Worm (Caenorhabditis elegans): ENCODE measurements around the gene srx-95.

The srx-95 gene

ce11 chrII:6712177-6712981 is 42.2 kb downstream of the srx-95 start, which contains the start of the genes dpy-10 and T14B4.19:
TSS of gene dpy-10 (minus strand) at chrII:6712227.
TSS of gene T14B4.19 (minus strand) at chrII:6712931.
- TF ChIP-seq blmp-1 (tag; optimal IDR thresholded peaks at IDR 0.05) (peak; percentile 99), unc-86 (tag; optimal IDR thresholded peaks at IDR 0.05) (no peak), nhr-20 (tag; optimal IDR thresholded peaks at IDR 0.05) (no peak), elt-3 (tag; optimal IDR thresholded peaks at IDR 0.05) (peak in 2 of 6 experiments; percentile 87 to 98), ztf-11 (tag; optimal IDR thresholded peaks at IDR 0.05) (no peak), efl-1 (optimal IDR thresholded peaks at IDR 0.05) (no peak), efl-1 (GFP tag; optimal IDR thresholded peaks at IDR 0.05 in 1 of 2) (no peak), nhr-47 (tag; optimal IDR thresholded peaks at IDR 0.05) (no peak), aly-2 (tag; optimal IDR thresholded peaks at IDR 0.05) (no peak), fos-1 (tag; optimal IDR thresholded peaks at IDR 0.05) (no peak), mdl-1 (tag; optimal IDR thresholded peaks at IDR 0.05) (no peak), isw-1 (GFP tag; IDR thresholded peaks at IDR 0.05) (no peak), lin-14 (GFP tag; optimal IDR thresholded peaks at IDR 0.05) (peak; percentile 42), ztf-4 (tag; optimal IDR thresholded peaks at IDR 0.05) (no peak), nhr-85 (tag) (peak; percentile 64), skn-1 (tag; optimal IDR thresholded peaks at IDR 0.05) (no peak), rnt-1 (tag; optimal IDR thresholded peaks at IDR 0.05) (no peak)

- TF ChIP-seq jun-1 (tag; optimal IDR thresholded peaks at IDR 0.05) (no peak), ets-5 (GFP tag; IDR thresholded peaks at IDR 0.05) (no peak), efl-1 (optimal IDR thresholded peaks at IDR 0.05) (no peak), efl-1 (GFP tag; optimal IDR thresholded peaks at IDR 0.05 in 1 of 2) (peak in 1 of 2 experiments; percentile 14), ceh-8 (GFP tag; optimal IDR thresholded peaks at IDR 0.05) (no peak), nhr-84 (tag; optimal IDR thresholded peaks at IDR 0.05) (no peak), nhr-19 (GFP tag; conservative IDR thresholded peaks at IDR 0.05) (no peak), lin-13 (GFP tag; optimal IDR thresholded peaks at IDR 0.05) (no peak)
Measured at ce11 chrII:6710596-6710995, 44.0 kb downstream of the srx-95 start.

DNA sequence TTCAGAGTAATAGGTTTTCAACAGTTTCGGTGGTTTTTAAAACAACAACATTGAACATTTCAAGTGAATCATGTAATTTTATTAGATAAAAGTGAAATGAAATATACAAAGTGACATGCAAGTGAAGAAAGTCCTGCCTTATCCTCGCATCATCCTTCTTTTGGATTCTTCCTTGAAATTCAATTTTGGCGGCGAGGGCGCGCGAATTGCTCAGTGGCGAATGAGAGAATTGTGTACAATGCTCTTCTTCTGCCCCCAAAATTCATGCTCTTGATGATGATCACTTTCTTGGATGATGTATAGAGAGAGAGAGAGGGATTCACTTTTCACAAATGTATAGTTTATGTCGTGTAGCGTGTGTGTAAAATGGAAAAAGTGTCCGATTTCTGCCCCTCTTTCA is 44.9 kb downstream of the srx-95 start:
- peak; percentile 67 for TF ChIP-seq fkh-10 (GFP tag; optimal IDR thresholded peaks at IDR 0.05)
- no peak for TF ChIP-seq skn-1 (tag; optimal IDR thresholded peaks at IDR 0.05)
- peak; percentile 49 for TF ChIP-seq lin-14 (GFP tag; optimal IDR thresholded peaks at IDR 0.05)
- no peak for TF ChIP-seq fos-1 (tag; optimal IDR thresholded peaks at IDR 0.05)
- TF ChIP-seq nhr-71 (tag; optimal IDR thresholded peaks at IDR 0.05): no peak
- no peak for TF ChIP-seq hlh-4 (tag; optimal IDR thresholded peaks at IDR 0.05)
- peak; percentile 29 for TF ChIP-seq blmp-1 (tag; optimal IDR thresholded peaks at IDR 0.05)

- TF ChIP-seq C16A3.4 (tag; optimal IDR thresholded peaks at IDR 0.05) (peak; percentile 23), dsc-1 (tag; optimal IDR thresholded peaks at IDR 0.05) (peak; percentile 14), pax-3 (tag; optimal IDR thresholded peaks at IDR 0.05) (no peak), lin-14 (GFP tag; optimal IDR thresholded peaks at IDR 0.05) (peak; percentile 90), efl-1 (optimal IDR thresholded peaks at IDR 0.05) (peak; percentile 14 to 28), efl-1 (GFP tag; optimal IDR thresholded peaks at IDR 0.05 in 1 of 2) (peak in 1 of 2 experiments; percentile 18), lsy-2 (tag; optimal IDR thresholded peaks at IDR 0.05) (peak; percentile 9 to 66), grh-1 (GFP tag; IDR thresholded peaks at IDR 0.05) (no peak), nhr-71 (tag; optimal IDR thresholded peaks at IDR 0.05) (peak; percentile 62), snpc-4 (tag; optimal IDR thresholded peaks at IDR 0.05) (no peak), lin-15B (tag; optimal IDR thresholded peaks at IDR 0.05) (no peak), nhr-20 (tag; optimal IDR thresholded peaks at IDR 0.05) (peak; percentile 8), tbx-2 (tag; optimal IDR thresholded peaks at IDR 0.05) (peak; percentile 13), isw-1 (GFP tag; IDR thresholded peaks at IDR 0.05) (0 out of 2 replicates have a peak, but pooled peaks have one; percentile 19), lin-35 (GFP tag; optimal IDR thresholded peaks at IDR 0.05) (peak in 1 of 2 experiments; percentile 18), nhr-84 (tag; optimal IDR thresholded peaks at IDR 0.05) (no peak), mep-1 (tag; optimal IDR thresholded peaks at IDR 0.05) (peak; percentile 40), swsn-7 (tag; optimal IDR thresholded peaks at IDR 0.05) (peak; percentile 40), zag-1 (tag; optimal IDR thresholded peaks at IDR 0.05) (no peak), nhr-12 (tag; optimal IDR thresholded peaks at IDR 0.05) (no peak), xbp-1 (tag; optimal IDR thresholded peaks at IDR 0.05) (peak; percentile 14), nhr-19 (GFP tag; conservative IDR thresholded peaks at IDR 0.05) (peak; percentile 32; the same call in 1 of the 2 replicates), fkh-10 (GFP tag; optimal IDR thresholded peaks at IDR 0.05) (peak; percentile 8), rnt-1 (tag; optimal IDR thresholded peaks at IDR 0.05) (peak; percentile 49), nhr-47 (tag; optimal IDR thresholded peaks at IDR 0.05) (peak; percentile 29), dpl-1 (GFP tag; optimal IDR thresholded peaks at IDR 0.05) (peak in 1 of 3 experiments; percentile 13), mdl-1 (tag; optimal IDR thresholded peaks at IDR 0.05) (no peak), snu-23 (GFP tag; optimal IDR thresholded peaks at IDR 0.05) (peak; percentile 58), ceh-82 (tag; optimal IDR thresholded peaks at IDR 0.05) (peak in 2 of 3 experiments; percentile 33 to 57)
Measured at ce11 chrII:6708980-6709379, 45.6 kb downstream of the srx-95 start.
